Worm (Caenorhabditis elegans) whole organism, L3 larva: ENCODE data around the gene Y57A10C.1.

Experiments used
- R02D3.7 ChIP-seq: fragments of 150-350 bp; optimal IDR thresholded peaks from 2 replicates; lab custom pipeline; 2014; ENCODE audit warnings: missing biosample characterization, missing genetic modification characterization
- ZK546.5 ChIP-seq: sonication (generic microtip); optimal IDR thresholded peaks from 2 replicates; lab custom pipeline; 2017; ENCODE audit warnings: missing biosample characterization, missing genetic modification characterization
- aly-2 ChIP-seq: fragments of 150-350 bp; optimal IDR thresholded peaks from 2 replicates; lab custom pipeline; 2014; ENCODE audit warnings: missing biosample characterization, missing genetic modification characterization
- ama-1 ChIP-seq: fragments of 150-350 bp; optimal IDR thresholded peaks from 2 replicates; lab custom pipeline; 2018
- ceh-16 ChIP-seq: sonication (generic microtip); optimal IDR thresholded peaks from 2 replicates; lab custom pipeline; 2017; ENCODE audit warnings: missing biosample characterization, missing genetic modification characterization
- ceh-28 ChIP-seq: fragments of 150-350 bp; optimal IDR thresholded peaks from 2 replicates; lab custom pipeline; 2014; ENCODE audit warnings: missing biosample characterization, missing genetic modification reagents, missing genetic modification characterization
- ceh-82 ChIP-seq: fragments of 150-350 bp; optimal IDR thresholded peaks from 2 replicates; lab custom pipeline; 2014; ENCODE audit warnings: missing biosample characterization, missing genetic modification characterization
- ceh-9 ChIP-seq: sonication (generic microtip); optimal IDR thresholded peaks from 2 replicates; lab custom pipeline; 2018; ENCODE audit warnings: missing biosample characterization, missing genetic modification characterization
- daf-12 ChIP-seq: fragments of 150-350 bp; optimal IDR thresholded peaks from 2 replicates; lab custom pipeline; 2014; ENCODE audit warnings: missing biosample characterization, missing genetic modification reagents, missing genetic modification characterization
- egl-27 ChIP-seq: sonication (generic microtip); optimal IDR thresholded peaks from 4 replicates; lab custom pipeline; 2017; ENCODE audit warnings: missing biosample characterization, missing genetic modification reagents, missing genetic modification characterization
- egl-5 ChIP-seq: fragments of 150-350 bp; optimal IDR thresholded peaks from 2 replicates; lab custom pipeline; 2017; ENCODE audit warnings: missing biosample characterization, missing genetic modification reagents, missing genetic modification characterization, inconsistent platforms
- elt-1 ChIP-seq: fragments of 150-350 bp; optimal IDR thresholded peaks from 2 replicates; lab custom pipeline; 2014; ENCODE audit warnings: missing biosample characterization, missing genetic modification characterization
- elt-2 ChIP-seq: sonication (generic microtip); optimal IDR thresholded peaks from 2 replicates; lab custom pipeline; 2016; ENCODE audit warnings: missing genetic modification reagents, mild to moderate bottlenecking, missing genetic modification characterization, missing compliant biosample characterization
- elt-3 ChIP-seq, 3 experiments: fragments of 150-350 bp in 1 of 3; sonication (generic microtip) in 2 of 3; optimal IDR thresholded peaks; 2 replicates in 2 of 3; 4 replicates in 1 of 3; lab custom pipeline; 2014 to 2017; ENCODE audit warnings: missing biosample characterization in 3 of 3, missing genetic modification characterization in 3 of 3
- eor-1 ChIP-seq, 2 experiments: fragments of 150-350 bp; optimal IDR thresholded peaks; 2 replicates each; lab custom pipeline; 2014 to 2018; ENCODE audit warnings: missing biosample characterization in 2 of 2, missing genetic modification characterization in 2 of 2
- fkh-10 ChIP-seq: sonication (generic microtip); optimal IDR thresholded peaks from 2 replicates; lab custom pipeline; 2017; ENCODE audit warnings: missing biosample characterization, missing genetic modification reagents, missing genetic modification characterization
- fkh-2 ChIP-seq: fragments of 150-350 bp; optimal IDR thresholded peaks from 2 replicates; lab custom pipeline; 2014; ENCODE audit warnings: missing biosample characterization, missing genetic modification reagents, missing genetic modification characterization
- fos-1 ChIP-seq: fragments of 150-350 bp; optimal IDR thresholded peaks from 2 replicates; lab custom pipeline; 2014; ENCODE audit warnings: missing biosample characterization, missing genetic modification characterization
- hmg-11 ChIP-seq: sonication (generic microtip); optimal IDR thresholded peaks from 2 replicates; lab custom pipeline; 2016; ENCODE audit warnings: missing genetic modification characterization, missing compliant biosample characterization
- jun-1 ChIP-seq: fragments of 150-350 bp; optimal IDR thresholded peaks from 2 replicates; lab custom pipeline; 2014; ENCODE audit warnings: missing biosample characterization, missing genetic modification reagents, missing genetic modification characterization
- lin-15B ChIP-seq: fragments of 150-350 bp; optimal IDR thresholded peaks from 2 replicates; lab custom pipeline; 2014; ENCODE audit warnings: missing biosample characterization, missing genetic modification characterization
- lin-39 ChIP-seq: fragments of 150-350 bp; optimal IDR thresholded peaks from 2 replicates; lab custom pipeline; 2018; ENCODE audit warnings: missing biosample characterization, missing genetic modification reagents, missing genetic modification characterization
- lsy-12 ChIP-seq: sonication (generic microtip); optimal IDR thresholded peaks from 2 replicates; lab custom pipeline; 2016; ENCODE audit warnings: mild to moderate bottlenecking, missing genetic modification characterization, missing compliant biosample characterization
- mdl-1 ChIP-seq: fragments of 150-350 bp; optimal IDR thresholded peaks from 2 replicates; lab custom pipeline; 2014; ENCODE audit warnings: missing biosample characterization, missing genetic modification characterization
- mml-1 ChIP-seq: fragments of 150-350 bp; sonication (generic microtip); optimal IDR thresholded peaks from 3 replicates; lab custom pipeline; 2014; ENCODE audit warnings: missing biosample characterization, missing genetic modification characterization
- nfya-1 ChIP-seq: sonication (generic microtip); optimal IDR thresholded peaks from 2 replicates; lab custom pipeline; 2017; ENCODE audit warnings: missing genetic modification characterization, mild to moderate bottlenecking, missing compliant biosample characterization, antibody characterized with exemption, moderate library complexity; ENCODE audit not compliant: insufficient read depth
- nhr-11 ChIP-seq: fragments of 150-350 bp; optimal IDR thresholded peaks from 2 replicates; lab custom pipeline; 2014; ENCODE audit warnings: missing biosample characterization, missing genetic modification characterization
- nhr-12 ChIP-seq: fragments of 150-350 bp; optimal IDR thresholded peaks from 2 replicates; lab custom pipeline; 2014; ENCODE audit warnings: missing biosample characterization, missing genetic modification characterization
- nhr-23 ChIP-seq: fragments of 150-350 bp; optimal IDR thresholded peaks from 2 replicates; lab custom pipeline; 2014; ENCODE audit warnings: missing biosample characterization, missing genetic modification reagents, missing genetic modification characterization
- nhr-237 ChIP-seq: fragments of 150-350 bp; optimal IDR thresholded peaks from 2 replicates; lab custom pipeline; 2014; ENCODE audit warnings: missing biosample characterization, missing genetic modification characterization
- nhr-25 ChIP-seq: sonication (generic microtip); optimal IDR thresholded peaks from 2 replicates; lab custom pipeline; 2017; ENCODE audit warnings: missing biosample characterization, missing genetic modification characterization
- nhr-28 ChIP-seq: fragments of 150-350 bp; optimal IDR thresholded peaks from 2 replicates; lab custom pipeline; 2014; ENCODE audit warnings: missing biosample characterization, missing genetic modification characterization
- nhr-43 ChIP-seq: sonication (generic microtip); optimal IDR thresholded peaks from 2 replicates; lab custom pipeline; 2016; ENCODE audit warnings: mild to moderate bottlenecking, missing genetic modification characterization, missing compliant biosample characterization; ENCODE audit not compliant: poor library complexity, severe bottlenecking
- nhr-67 ChIP-seq: fragments of 150-350 bp; optimal IDR thresholded peaks from 2 replicates; lab custom pipeline; 2014; ENCODE audit warnings: missing biosample characterization, missing genetic modification characterization
- nhr-76 ChIP-seq: fragments of 150-350 bp; sonication (generic microtip); optimal IDR thresholded peaks from 5 replicates; lab custom pipeline; 2014; ENCODE audit warnings: missing biosample characterization, missing genetic modification characterization
- nhr-77 ChIP-seq: fragments of 150-350 bp; optimal IDR thresholded peaks from 2 replicates; lab custom pipeline; 2014; ENCODE audit warnings: missing biosample characterization, missing genetic modification characterization
- pha-4 ChIP-seq: fragments of 150-350 bp; optimal IDR thresholded peaks from 2 replicates; lab custom pipeline; 2014; ENCODE audit warnings: missing biosample characterization, missing genetic modification reagents, missing genetic modification characterization
- pqm-1 ChIP-seq: fragments of 150-350 bp; optimal IDR thresholded peaks from 2 replicates; lab custom pipeline; 2017; ENCODE audit warnings: missing biosample characterization, missing genetic modification characterization, inconsistent platforms
- sea-2 ChIP-seq: fragments of 150-350 bp; sonication (generic microtip); optimal IDR thresholded peaks from 4 replicates; lab custom pipeline; 2014; ENCODE audit warnings: missing biosample characterization, missing genetic modification reagents, missing genetic modification characterization
- skn-1 ChIP-seq: fragments of 150-350 bp; optimal IDR thresholded peaks from 2 replicates; lab custom pipeline; 2014; ENCODE audit warnings: missing biosample characterization, missing genetic modification characterization
- snpc-4 ChIP-seq: fragments of 150-350 bp; optimal IDR thresholded peaks from 2 replicates; lab custom pipeline; 2014; ENCODE audit warnings: missing biosample characterization, missing genetic modification characterization
- tbx-2 ChIP-seq: sonication (generic microtip); optimal IDR thresholded peaks from 2 replicates; lab custom pipeline; 2016; ENCODE audit warnings: mild to moderate bottlenecking, missing genetic modification characterization, missing compliant biosample characterization
- unc-39 ChIP-seq: sonication (generic microtip); optimal IDR thresholded peaks from 4 replicates; lab custom pipeline; 2017; ENCODE audit warnings: missing biosample characterization, missing genetic modification characterization
- unc-62 ChIP-seq: fragments of 150-350 bp; sonication (generic microtip); optimal IDR thresholded peaks from 4 replicates; lab custom pipeline; 2014; ENCODE audit warnings: missing biosample characterization, missing genetic modification reagents, missing genetic modification characterization
- zag-1 ChIP-seq: fragments of 150-350 bp; optimal IDR thresholded peaks from 2 replicates; lab custom pipeline; 2014; ENCODE audit warnings: missing biosample characterization, missing genetic modification characterization
- ztf-11 ChIP-seq: fragments of 150-350 bp; optimal IDR thresholded peaks from 2 replicates; lab custom pipeline; 2014; ENCODE audit warnings: missing biosample characterization, missing genetic modification characterization
- ztf-4 ChIP-seq: fragments of 150-350 bp; optimal IDR thresholded peaks from 2 replicates; lab custom pipeline; 2014; ENCODE audit warnings: missing biosample characterization, missing genetic modification characterization

Y57A10C.1 gene

ce11 chrII:12412417-12412816, at the start of gene Y57A10C.1:
TSS of gene Y57A10C.1 (minus strand) at chrII:12412517.
- TF ChIP-seq ama-1 (no peak), elt-2 (tag; lab: Kevin White, UChicago) (no peak), mml-1 (tag; lab: Kevin White, UChicago) (no peak), mdl-1 (tag; lab: Kevin White, UChicago) (no peak), tbx-2 (tag; lab: Kevin White, UChicago) (no peak)

- TF ChIP-seq lsy-12 (tag; lab: Kevin White, UChicago) = no peak
These were observed 48.5 kb upstream of the Y57A10C.1 start, which contains the start of gene tag-280 for ce11 chrII:12460602-12461453. TSS of gene tag-280 (plus strand) at chrII:12460652.

ce11 chrII:12459422-12459821, 47.1 kb upstream of the Y57A10C.1 start, which contains the start of gene tag-281:
TSS of gene tag-281 (plus strand) at chrII:12459761.
- peak; percentile 33 for TF ChIP-seq fkh-10 (GFP tag; lab: Kevin White, UChicago)
- peak; percentile 91 for TF ChIP-seq nhr-23 (tag; lab: Kevin White, UChicago)
- no peak for TF ChIP-seq nhr-76
- TF ChIP-seq ztf-4 (tag; lab: Kevin White, UChicago) = no peak
- TF ChIP-seq mdl-1 (tag; lab: Kevin White, UChicago) = no peak
- TF ChIP-seq ceh-9 (tag; lab: Kevin White, UChicago) = no peak
- peak; percentile 52 for TF ChIP-seq jun-1 (tag; lab: Kevin White, UChicago)
- peak; percentile 52 for TF ChIP-seq egl-5 (tag; lab: Kevin White, UChicago)
- peak; percentile 49 for TF ChIP-seq lin-39 (tag; lab: Kevin White, UChicago)
- peak; percentile 6 for TF ChIP-seq tbx-2 (tag; lab: Kevin White, UChicago)
- TF ChIP-seq pha-4 (tag; lab: Kevin White, UChicago) = peak; percentile 87
- no peak for TF ChIP-seq zag-1 (tag; lab: Kevin White, UChicago)
- no peak for TF ChIP-seq eor-1 (tag; optimal IDR thresholded peaks at IDR 0.05; lab: Kevin White, UChicago)
- no peak for TF ChIP-seq egl-27 (tag; lab: Kevin White, UChicago)
- no peak for TF ChIP-seq aly-2 (tag; lab: Kevin White, UChicago)
- TF ChIP-seq lin-15B (tag; lab: Kevin White, UChicago) = peak; percentile 92
- TF ChIP-seq lsy-12 (tag; lab: Kevin White, UChicago) = no peak
- peak; percentile 22 for TF ChIP-seq hmg-11 (tag; lab: Kevin White, UChicago)
- TF ChIP-seq unc-62 (GFP tag; lab: Kevin White, UChicago) = no peak
- no peak for TF ChIP-seq ama-1
- no peak for TF ChIP-seq nhr-67
- no peak for TF ChIP-seq nhr-25 (tag; lab: Kevin White, UChicago)
- peak; percentile 90 for TF ChIP-seq nfya-1 (tag; lab: Kevin White, UChicago)
- no peak for TF ChIP-seq nhr-237 (tag; lab: Kevin White, UChicago)
- TF ChIP-seq nhr-11 (tag; lab: Kevin White, UChicago) = no peak
- no peak for TF ChIP-seq unc-39 (tag; lab: Kevin White, UChicago)
- peak; percentile 69 for TF ChIP-seq snpc-4 (tag; lab: Kevin White, UChicago)
- no peak for TF ChIP-seq fos-1 (tag; lab: Kevin White, UChicago)
- no peak for TF ChIP-seq daf-12 (tag; lab: Kevin White, UChicago)
- TF ChIP-seq nhr-77 (tag; lab: Kevin White, UChicago) = no peak
- TF ChIP-seq elt-3 (tag; optimal IDR thresholded peaks at IDR 0.05; lab: Kevin White, UChicago) = no peak
- no peak for TF ChIP-seq elt-2 (tag; lab: Kevin White, UChicago)
- no peak for TF ChIP-seq ceh-16 (tag; lab: Kevin White, UChicago)
- no peak for TF ChIP-seq mml-1 (tag; lab: Kevin White, UChicago)
- no peak for TF ChIP-seq ZK546.5
- TF ChIP-seq ztf-11 (tag; lab: Kevin White, UChicago) = no peak
- TF ChIP-seq pqm-1 = peak; percentile 53
- no peak for TF ChIP-seq elt-1
- TF ChIP-seq skn-1 (tag; lab: Kevin White, UChicago) = peak; percentile 52
- peak; percentile 44 for TF ChIP-seq ceh-82 (tag; lab: Kevin White, UChicago)
- no peak for TF ChIP-seq fkh-2 (tag; lab: Kevin White, UChicago)
- TF ChIP-seq sea-2 (GFP tag; lab: Kevin White, UChicago) = no peak
- TF ChIP-seq ceh-28 = peak; percentile 52
- TF ChIP-seq R02D3.7 (tag; lab: Kevin White, UChicago) = peak; percentile 72
- no peak for TF ChIP-seq nhr-28 (tag; lab: Kevin White, UChicago)
- TF ChIP-seq nhr-12 = no peak
- TF ChIP-seq nhr-43 = no peak
